Fruit fly (Drosophila melanogaster): ENCODE data around the gene ArgRS.

DNA sequence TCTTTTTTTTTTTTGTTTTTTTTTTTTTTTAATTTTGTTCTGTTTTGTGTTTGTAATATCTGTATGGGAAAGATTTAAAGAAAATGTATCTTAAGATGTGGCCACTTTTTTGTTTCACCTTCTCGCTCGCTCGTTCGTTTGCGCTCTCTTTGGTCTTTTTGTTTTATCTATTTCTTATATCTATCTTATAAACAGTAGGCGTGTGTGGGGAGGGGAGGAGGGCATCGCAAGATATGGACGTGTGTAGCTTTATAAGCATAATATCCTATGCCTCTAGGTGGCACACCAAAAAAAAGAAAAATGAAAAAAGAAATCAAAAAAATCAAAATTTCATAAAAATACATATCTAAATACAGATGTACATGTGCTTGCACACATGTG lies 31.3 kb downstream of the ArgRS start:
- TF ChIP-seq Sin3A (optimal IDR thresholded peaks at IDR 0.05) (no peak), Myc (optimal IDR thresholded peaks at IDR 0.05) (no peak), psq (optimal IDR thresholded peaks at IDR 0.05) (no peak), insv (optimal IDR thresholded peaks at IDR 0.05) (no peak)

Data from Kc167 (cell line).